Worm (Caenorhabditis elegans) whole organism, young adult: ENCODE results near the gene C28D4.4.

ENCODE experiments used
- F39B2.1 ChIP-seq: fragments of 200-800 bp; sonication (Bioruptor generic); IDR thresholded peaks from 2 replicates; pipeline ENCODE4 v1.3.6; 2022; ENCODE audit warnings: missing genetic modification reagents, missing genetic modification characterization, missing compliant biosample characterization
- ceh-91 ChIP-seq: fragments of 200-800 bp; sonication (Bioruptor generic); IDR thresholded peaks from 2 replicates; pipeline ENCODE4 v1.3.6; 2022; ENCODE audit warnings: missing genetic modification reagents, missing genetic modification characterization, missing compliant biosample characterization
- hrde-1 ChIP-seq: sonication (generic microtip); optimal IDR thresholded peaks from 2 replicates; lab custom pipeline; 2016; ENCODE audit warnings: missing genetic modification characterization, mild to moderate bottlenecking, missing compliant biosample characterization, moderate library complexity, missing genotype, missing genetic modification reagents, borderline replicate concordance
- madf-6 ChIP-seq: fragments of 200-800 bp; sonication (Bioruptor generic); IDR thresholded peaks from 2 replicates; pipeline ENCODE4 v1.3.6; 2022; ENCODE audit warnings: missing genetic modification reagents, missing genetic modification characterization, missing compliant biosample characterization

Gene C28D4.4

ce11 chrIV:9696513-9696912 lies 48.3 kb downstream of the C28D4.4 start:
- TF ChIP-seq madf-6 (GFP tag; lab: Robert Waterston, UW) (peak; percentile 32; the same call in 1 of the 2 replicates), F39B2.1 (GFP tag; lab: Robert Waterston, UW) (no peak), hrde-1 (tag; lab: Kevin White, UChicago) (peak; percentile 42), ceh-91 (GFP tag; lab: Robert Waterston, UW) (no peak)
